Worm (Caenorhabditis elegans) whole organism, late embryonic: ENCODE results near the gene oxy-4.

Source experiments
- C08G9.2 ChIP-seq: sonication (generic microtip); optimal IDR thresholded peaks from 2 replicates; lab custom pipeline; 2016; ENCODE audit warnings: mild to moderate bottlenecking, missing genetic modification characterization, moderate library complexity, missing compliant biosample characterization
- K09A11.1 ChIP-seq: sonication (generic microtip); optimal IDR thresholded peaks from 2 replicates; lab custom pipeline; 2017; ENCODE audit warnings: antibody characterized with exemption, mild to moderate bottlenecking, missing genetic modification characterization, missing compliant biosample characterization; ENCODE audit not compliant: insufficient read depth
- ceh-24 ChIP-seq: sonication (generic microtip); optimal IDR thresholded peaks from 2 replicates; lab custom pipeline; 2016; ENCODE audit warnings: mild to moderate bottlenecking, missing genetic modification characterization, missing compliant biosample characterization
- ceh-34 ChIP-seq: sonication (generic microtip); optimal IDR thresholded peaks from 2 replicates; lab custom pipeline; 2016; ENCODE audit warnings: mild to moderate bottlenecking, missing genetic modification characterization, missing compliant biosample characterization
- ceh-6 ChIP-seq: fragments of 200-800 bp; sonication (Bioruptor generic); optimal IDR thresholded peaks from 2 replicates; lab custom pipeline; 2018; ENCODE audit warnings: mild to moderate bottlenecking, missing genetic modification characterization, missing compliant biosample characterization
- elt-2 ChIP-seq: sonication (generic microtip); optimal IDR thresholded peaks from 2 replicates; lab custom pipeline; 2016; ENCODE audit warnings: missing genetic modification reagents, missing genetic modification characterization, missing compliant biosample characterization
- fkh-6 ChIP-seq: sonication (generic microtip); optimal IDR thresholded peaks from 2 replicates; lab custom pipeline; 2016; ENCODE audit warnings: missing genetic modification characterization, missing compliant biosample characterization
- hlh-30 ChIP-seq: sonication (generic microtip); optimal IDR thresholded peaks from 2 replicates; lab custom pipeline; 2017; ENCODE audit warnings: antibody characterized with exemption, missing genetic modification characterization, missing compliant biosample characterization; ENCODE audit not compliant: insufficient read depth
- nhr-11 ChIP-seq: fragments of 150-350 bp; optimal IDR thresholded peaks from 2 replicates; lab custom pipeline; 2014; ENCODE audit warnings: missing biosample characterization, missing genetic modification characterization
- pha-2 ChIP-seq: sonication (generic microtip); optimal IDR thresholded peaks from 2 replicates; lab custom pipeline; 2017; ENCODE audit warnings: mild to moderate bottlenecking, missing genetic modification characterization, missing compliant biosample characterization
- pha-4 ChIP-seq: fragments of 150-350 bp; optimal IDR thresholded peaks from 2 replicates; lab custom pipeline; 2018; ENCODE audit warnings: missing biosample characterization, missing genetic modification reagents, missing genetic modification characterization
- tbx-2 ChIP-seq: sonication (generic microtip); optimal IDR thresholded peaks from 2 replicates; lab custom pipeline; 2016; ENCODE audit warnings: missing genetic modification characterization, missing compliant biosample characterization
- unc-42 ChIP-seq: sonication (generic microtip); optimal IDR thresholded peaks from 2 replicates; lab custom pipeline; 2016; ENCODE audit warnings: missing genotype, missing genetic modification characterization, missing compliant biosample characterization
- zip-5 ChIP-seq: sonication (generic microtip); optimal IDR thresholded peaks from 2 replicates; lab custom pipeline; 2016; ENCODE audit warnings: missing genetic modification characterization, missing compliant biosample characterization

ce11 chrIII:5195690-5196089 lies 37.1 kb upstream of the oxy-4 start, which contains the start of gene moc-6:
- TF ChIP-seq pha-2 (tag; lab: Kevin White, UChicago), result no peak
- TF ChIP-seq fkh-6 (tag; lab: Kevin White, UChicago), result no peak
- TF ChIP-seq ceh-24, result no peak
- no peak for TF ChIP-seq unc-42 (tag; lab: Kevin White, UChicago)
- no peak for TF ChIP-seq ceh-6
- no peak for TF ChIP-seq hlh-30 (tag; lab: Kevin White, UChicago)
- no peak for TF ChIP-seq ceh-34
- TF ChIP-seq C08G9.2 (tag; lab: Kevin White, UChicago), result no peak
- no peak for TF ChIP-seq pha-4 (tag; lab: Kevin White, UChicago)
- no peak for TF ChIP-seq elt-2 (tag; lab: Kevin White, UChicago)
- no peak for TF ChIP-seq K09A11.1
- TF ChIP-seq nhr-11, result no peak
- TF ChIP-seq zip-5 (tag; lab: Kevin White, UChicago), result no peak
- no peak for TF ChIP-seq tbx-2 (tag; lab: Kevin White, UChicago)
